Worm (Caenorhabditis elegans): Measurements from ENCODE around the gene spin-2.

Gene spin-2

DNA sequence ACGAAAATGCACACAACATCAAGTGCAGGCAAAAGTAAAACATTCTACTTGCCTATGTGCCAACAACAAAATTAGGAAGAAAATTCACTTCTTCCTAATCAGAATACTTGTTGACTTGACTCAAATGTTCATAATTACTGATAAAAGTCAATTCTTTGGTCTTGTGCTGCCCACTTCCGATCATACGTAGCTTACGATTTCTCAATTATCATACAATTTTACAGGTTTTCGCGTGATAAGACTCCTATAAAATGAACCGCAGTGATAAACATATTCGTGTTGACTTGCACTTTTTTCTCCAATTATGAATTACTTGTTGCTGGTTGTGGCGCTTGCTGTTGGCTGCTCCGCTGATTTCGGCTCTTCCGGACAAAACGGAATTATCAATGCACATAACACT is 29.4 kb upstream of the spin-2 start, which contains the start of gene scl-2:
TSS of gene scl-2 (plus strand) at position 293 of the 400 bp plus-strand sequence.
- TF ChIP-seq tab-1 (GFP tag; IDR thresholded peaks at IDR 0.05) (no peak), cog-1 (tag; optimal IDR thresholded peaks at IDR 0.05) (no peak), med-1 (GFP tag; optimal IDR thresholded peaks at IDR 0.05; ENCODE audit: insufficient read depth) (no peak), T22C8.4 (GFP tag; IDR thresholded peaks at IDR 0.05) (no peak), ztf-23 (GFP tag; IDR thresholded peaks at IDR 0.05) (no peak)

DNA sequence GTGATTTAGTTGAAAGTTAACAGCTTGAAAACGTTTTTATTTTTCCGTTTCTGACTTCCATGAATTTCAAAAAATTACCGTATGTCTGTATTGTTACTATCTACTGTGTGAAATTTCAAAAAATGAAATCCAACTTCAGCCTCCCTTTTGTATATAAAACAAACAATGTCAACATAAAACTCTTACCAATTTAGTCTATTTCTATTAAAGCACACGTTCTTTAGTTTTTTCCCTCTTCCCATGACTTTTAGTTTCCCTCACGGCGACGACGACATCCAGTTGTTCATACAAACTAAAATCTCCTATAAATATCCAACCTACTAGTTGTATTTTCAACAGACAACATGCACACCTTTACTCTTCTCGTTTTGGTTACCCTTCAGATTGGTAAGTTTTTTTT is 27.5 kb upstream of the spin-2 start, which contains the start of gene scl-3:
TSS of gene scl-3 (plus strand) at position 301 of the 400 bp plus-strand sequence.
- TF ChIP-seq flt-1 (GFP tag; IDR thresholded peaks at IDR 0.05) (no peak), cog-1 (tag; optimal IDR thresholded peaks at IDR 0.05) (no peak), klf-2 (GFP tag; conservative IDR thresholded peaks at IDR 0.05) (no peak), T22C8.4 (GFP tag; IDR thresholded peaks at IDR 0.05) (no peak), ztf-23 (GFP tag; IDR thresholded peaks at IDR 0.05) (no peak), tab-1 (GFP tag; IDR thresholded peaks at IDR 0.05) (no peak), ztf-29 (GFP tag; IDR thresholded peaks at IDR 0.05) (no peak), med-1 (GFP tag; optimal IDR thresholded peaks at IDR 0.05; ENCODE audit: insufficient read depth) (no peak), ref-1 (GFP tag; conservative IDR thresholded peaks at IDR 0.05) (no peak)

DNA sequence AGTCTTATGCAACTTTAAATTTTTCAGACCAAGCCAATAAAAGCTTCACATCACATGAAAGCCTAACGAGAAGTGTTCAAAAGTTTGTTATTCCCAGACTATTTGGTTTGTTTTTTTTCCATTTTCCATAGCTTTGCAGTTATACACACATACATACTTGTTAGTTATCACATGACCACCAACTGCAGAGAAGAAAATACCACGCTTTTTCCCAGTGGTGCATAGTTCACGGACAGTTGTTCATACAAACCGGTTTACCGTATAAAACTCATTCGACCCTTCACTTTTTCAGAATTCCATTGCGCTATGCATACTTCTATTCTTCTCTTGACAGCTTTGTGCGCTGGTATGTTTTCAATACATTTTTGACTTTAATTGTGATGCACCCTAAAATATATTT is 23.1 kb upstream of the spin-2 start, which contains the start of gene scl-5:
TSS of gene scl-5 (plus strand) at position 301 of the 400 bp plus-strand sequence.
- TF ChIP-seq klf-2 (GFP tag; conservative IDR thresholded peaks at IDR 0.05): no peak
- TF ChIP-seq ztf-29 (GFP tag; IDR thresholded peaks at IDR 0.05): no peak
- TF ChIP-seq ztf-23 (GFP tag; IDR thresholded peaks at IDR 0.05): no peak
- TF ChIP-seq flt-1 (GFP tag; IDR thresholded peaks at IDR 0.05): no peak
- no peak for TF ChIP-seq tab-1 (GFP tag; IDR thresholded peaks at IDR 0.05)
- TF ChIP-seq T22C8.4 (GFP tag; IDR thresholded peaks at IDR 0.05): no peak
- TF ChIP-seq ref-1 (GFP tag; conservative IDR thresholded peaks at IDR 0.05): no peak
- TF ChIP-seq med-1 (GFP tag; optimal IDR thresholded peaks at IDR 0.05; ENCODE audit: insufficient read depth): no peak
- no peak for TF ChIP-seq cog-1 (tag; optimal IDR thresholded peaks at IDR 0.05)

DNA sequence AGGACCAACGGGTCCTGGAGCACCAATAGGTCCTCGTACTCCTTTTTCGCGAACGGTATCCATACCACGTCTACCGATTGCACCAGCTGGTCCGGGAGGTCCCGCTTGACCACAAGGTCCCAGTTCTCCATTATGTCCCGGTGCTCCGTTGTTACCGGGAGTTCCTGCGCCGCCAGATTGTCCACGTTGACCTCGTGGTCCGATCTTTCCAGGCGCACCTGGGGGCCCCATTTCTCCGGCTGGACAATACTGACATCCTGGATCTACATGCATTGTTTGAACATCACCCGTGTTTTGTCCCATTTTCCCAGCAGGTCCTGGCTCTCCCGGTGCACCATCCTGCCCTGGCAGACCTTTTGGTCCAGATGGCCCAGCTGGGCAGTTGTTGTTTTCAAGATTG is 20.8 kb upstream of the spin-2 start:
- TF ChIP-seq ref-1 (GFP tag; conservative IDR thresholded peaks at IDR 0.05) (no peak), T22C8.4 (GFP tag; IDR thresholded peaks at IDR 0.05) (no peak), med-1 (GFP tag; optimal IDR thresholded peaks at IDR 0.05; ENCODE audit: insufficient read depth) (no peak), ztf-29 (GFP tag; IDR thresholded peaks at IDR 0.05) (no peak), ztf-23 (GFP tag; IDR thresholded peaks at IDR 0.05) (no peak), klf-2 (GFP tag; conservative IDR thresholded peaks at IDR 0.05) (no peak), flt-1 (GFP tag; IDR thresholded peaks at IDR 0.05) (no peak), cog-1 (tag; optimal IDR thresholded peaks at IDR 0.05) (no peak), tab-1 (GFP tag; IDR thresholded peaks at IDR 0.05) (no peak)

DNA sequence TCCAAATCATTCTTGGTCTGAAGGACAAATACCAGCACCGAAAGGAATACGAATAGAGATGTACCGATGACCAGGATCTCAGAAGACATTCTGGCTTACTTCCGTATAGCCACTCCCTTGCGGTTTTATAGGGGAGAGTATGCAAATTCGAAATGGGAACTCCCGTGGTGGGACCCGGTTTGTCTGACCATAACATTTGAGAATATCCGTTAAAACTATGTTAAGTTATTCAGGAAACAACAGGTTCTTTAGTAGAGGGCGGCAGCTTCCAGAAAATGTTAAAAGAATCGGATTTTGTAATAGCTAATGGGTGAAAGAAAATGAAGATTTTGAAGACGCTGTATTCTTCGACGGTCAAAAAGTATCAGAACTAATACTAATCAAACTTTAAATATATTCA is 19.6 kb upstream of the spin-2 start, which contains the start of gene col-131:
TSS of gene col-131 (minus strand) at position 101 of the 400 bp plus-strand sequence.
- no peak for TF ChIP-seq klf-2 (GFP tag; conservative IDR thresholded peaks at IDR 0.05)
- TF ChIP-seq tab-1 (GFP tag; IDR thresholded peaks at IDR 0.05): no peak
- no peak for TF ChIP-seq flt-1 (GFP tag; IDR thresholded peaks at IDR 0.05)
- no peak for TF ChIP-seq cog-1 (tag; optimal IDR thresholded peaks at IDR 0.05)
- no peak for TF ChIP-seq med-1 (GFP tag; optimal IDR thresholded peaks at IDR 0.05; ENCODE audit: insufficient read depth)
- TF ChIP-seq ref-1 (GFP tag; conservative IDR thresholded peaks at IDR 0.05): no peak
- TF ChIP-seq ztf-23 (GFP tag; IDR thresholded peaks at IDR 0.05): no peak
- no peak for TF ChIP-seq T22C8.4 (GFP tag; IDR thresholded peaks at IDR 0.05)
- TF ChIP-seq ztf-29 (GFP tag; IDR thresholded peaks at IDR 0.05): no peak

DNA sequence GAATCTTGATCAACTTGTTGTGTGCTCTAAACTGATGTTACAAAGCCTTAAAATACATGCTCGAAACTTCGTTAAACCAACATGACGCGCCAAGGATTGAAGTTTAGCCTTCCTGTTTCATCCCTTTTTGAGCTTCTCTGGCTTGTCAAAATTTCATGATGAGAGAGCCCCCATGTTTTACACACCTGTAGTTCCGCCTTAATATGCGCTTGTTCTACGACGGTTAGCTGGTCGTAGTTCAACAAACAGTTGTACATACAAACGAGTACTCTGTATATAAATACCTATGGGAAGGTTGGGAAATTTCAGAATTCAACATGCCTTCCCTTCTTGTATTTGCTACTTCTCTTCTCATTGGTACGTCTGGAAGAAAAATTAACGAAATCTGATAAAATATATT is 18.4 kb upstream of the spin-2 start, which contains the start of gene scl-6:
TSS of gene scl-6 (plus strand) at position 301 of the 400 bp plus-strand sequence.
- TF ChIP-seq ref-1 (GFP tag; conservative IDR thresholded peaks at IDR 0.05): no peak
- TF ChIP-seq ztf-29 (GFP tag; IDR thresholded peaks at IDR 0.05): no peak
- TF ChIP-seq tab-1 (GFP tag; IDR thresholded peaks at IDR 0.05): no peak
- no peak for TF ChIP-seq med-1 (GFP tag; optimal IDR thresholded peaks at IDR 0.05; ENCODE audit: insufficient read depth)

DNA sequence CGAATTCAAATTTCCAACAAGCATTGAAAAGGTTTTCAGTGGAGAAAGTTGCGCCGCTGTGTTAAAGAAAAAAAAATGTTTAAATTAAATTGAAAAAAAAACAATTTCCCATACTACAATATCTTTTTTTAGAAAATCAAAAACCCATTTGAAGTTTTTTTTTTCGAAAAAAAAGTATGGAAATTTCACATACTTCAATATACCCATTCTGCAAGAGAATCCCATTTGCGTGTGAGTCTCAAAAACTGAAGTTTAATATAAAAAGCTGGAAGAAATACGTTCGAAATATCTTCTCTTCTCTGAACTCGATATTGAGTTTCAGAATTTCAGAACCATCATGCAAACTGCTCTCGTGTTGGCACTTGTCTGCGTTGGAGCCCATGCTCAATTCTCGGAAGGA is 16.7 kb upstream of the spin-2 start, which contains the start of gene scl-7:
TSS of gene scl-7 (plus strand) at position 301 of the 400 bp plus-strand sequence.
- no peak for TF ChIP-seq ref-1 (GFP tag; conservative IDR thresholded peaks at IDR 0.05)
- TF ChIP-seq med-1 (GFP tag; optimal IDR thresholded peaks at IDR 0.05; ENCODE audit: insufficient read depth): no peak
- no peak for TF ChIP-seq tab-1 (GFP tag; IDR thresholded peaks at IDR 0.05)
- TF ChIP-seq cog-1 (tag; optimal IDR thresholded peaks at IDR 0.05): no peak
- no peak for TF ChIP-seq ztf-29 (GFP tag; IDR thresholded peaks at IDR 0.05)
- TF ChIP-seq flt-1 (GFP tag; IDR thresholded peaks at IDR 0.05): no peak
- no peak for TF ChIP-seq klf-2 (GFP tag; conservative IDR thresholded peaks at IDR 0.05)
- no peak for TF ChIP-seq T22C8.4 (GFP tag; IDR thresholded peaks at IDR 0.05)
- TF ChIP-seq ztf-23 (GFP tag; IDR thresholded peaks at IDR 0.05): no peak

DNA sequence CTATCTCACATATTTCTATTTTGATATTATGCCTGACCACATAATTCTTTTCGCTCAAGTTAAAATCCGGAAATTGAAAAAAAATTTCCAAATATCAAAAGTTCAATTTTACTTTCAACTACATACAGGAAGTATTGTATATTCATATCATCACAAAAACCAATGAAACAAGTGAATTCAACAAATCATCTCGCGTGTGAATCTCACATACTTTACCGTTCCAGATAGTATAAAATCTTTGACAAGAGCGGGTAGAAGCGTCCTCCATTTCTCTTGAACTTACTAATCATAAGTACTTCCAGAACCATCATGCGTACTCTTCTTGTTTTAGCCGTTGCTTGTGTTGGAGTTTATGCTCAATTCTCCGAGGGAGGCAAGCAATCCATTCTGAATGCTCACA is 15.4 kb upstream of the spin-2 start, which contains the start of gene scl-8:
TSS of gene scl-8 (plus strand) at position 301 of the 400 bp plus-strand sequence.
- TF ChIP-seq tab-1 (GFP tag; IDR thresholded peaks at IDR 0.05) (no peak), cog-1 (tag; optimal IDR thresholded peaks at IDR 0.05) (no peak), ztf-29 (GFP tag; IDR thresholded peaks at IDR 0.05) (no peak)

DNA sequence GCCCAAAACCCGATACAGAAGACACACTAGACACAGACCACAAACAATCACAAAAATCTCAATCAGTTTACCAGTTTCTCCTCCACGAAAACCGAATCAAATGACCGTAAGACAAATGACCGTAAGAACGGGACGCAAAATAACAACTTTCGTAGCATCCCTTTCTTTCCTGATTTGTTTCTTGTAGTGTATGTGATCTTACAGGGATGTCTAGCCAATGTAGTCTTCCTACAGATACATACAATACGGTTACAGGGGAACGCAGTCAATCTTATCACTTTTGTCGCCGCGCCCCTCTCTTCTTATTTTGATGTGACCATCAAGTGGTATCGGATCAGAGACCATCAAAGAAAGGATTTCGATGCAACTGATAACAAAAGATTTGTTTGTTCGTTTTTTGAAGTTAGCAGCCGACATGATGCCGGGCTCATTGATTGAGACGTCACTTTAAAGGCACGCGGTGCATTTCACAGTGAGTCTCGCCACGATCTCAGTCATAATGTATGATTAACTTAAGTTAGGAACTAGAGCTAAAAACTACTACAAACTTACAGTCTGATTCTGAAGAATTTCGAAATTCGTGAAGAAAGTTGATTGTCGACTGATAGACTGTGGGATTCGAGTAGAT is 11.1 kb upstream of the spin-2 start:
- TF ChIP-seq T22C8.4 (GFP tag; IDR thresholded peaks at IDR 0.05) (no peak), flt-1 (GFP tag; IDR thresholded peaks at IDR 0.05) (no peak), ztf-23 (GFP tag; IDR thresholded peaks at IDR 0.05) (no peak), ref-1 (GFP tag; conservative IDR thresholded peaks at IDR 0.05) (no peak), tab-1 (GFP tag; IDR thresholded peaks at IDR 0.05) (no peak), cog-1 (tag; optimal IDR thresholded peaks at IDR 0.05) (no peak), klf-2 (GFP tag; conservative IDR thresholded peaks at IDR 0.05) (no peak), med-1 (GFP tag; optimal IDR thresholded peaks at IDR 0.05; ENCODE audit: insufficient read depth) (no peak), ztf-29 (GFP tag; IDR thresholded peaks at IDR 0.05) (no peak)

DNA sequence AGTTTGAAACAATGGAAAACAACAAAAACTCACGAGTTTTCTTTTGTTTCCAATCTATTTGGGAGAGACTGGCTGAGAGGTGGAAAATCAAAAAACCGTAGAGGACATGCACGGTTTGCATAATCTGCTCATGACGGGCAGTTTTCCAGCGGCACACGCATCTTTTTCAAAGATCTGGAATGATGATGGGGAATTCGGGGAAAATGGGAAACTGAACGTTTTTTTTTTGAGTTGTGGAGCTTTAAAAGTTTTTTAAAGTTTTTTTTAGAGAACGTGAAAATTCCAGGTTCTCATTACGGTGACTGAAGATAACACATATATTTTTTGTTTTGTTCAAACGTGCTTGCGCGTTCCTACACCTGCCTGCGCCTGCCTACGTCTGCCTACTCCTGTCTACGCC is 10.2 kb upstream of the spin-2 start, which contains the start of gene C39E9.7:
TSS of gene C39E9.7 (minus strand) at position 101 of the 400 bp plus-strand sequence.
- TF ChIP-seq klf-2 (GFP tag; conservative IDR thresholded peaks at IDR 0.05) (no peak), T22C8.4 (GFP tag; IDR thresholded peaks at IDR 0.05) (no peak), ref-1 (GFP tag; conservative IDR thresholded peaks at IDR 0.05) (no peak), tab-1 (GFP tag; IDR thresholded peaks at IDR 0.05) (no peak), flt-1 (GFP tag; IDR thresholded peaks at IDR 0.05) (no peak), cog-1 (tag; optimal IDR thresholded peaks at IDR 0.05) (no peak), ztf-29 (GFP tag; IDR thresholded peaks at IDR 0.05) (no peak), ztf-23 (GFP tag; IDR thresholded peaks at IDR 0.05) (no peak), med-1 (GFP tag; optimal IDR thresholded peaks at IDR 0.05; ENCODE audit: insufficient read depth) (no peak)

All from whole organism, midembryonic.